Fruit fly (Drosophila melanogaster): ENCODE measurements around the gene Raf.

Raf gene

DNA sequence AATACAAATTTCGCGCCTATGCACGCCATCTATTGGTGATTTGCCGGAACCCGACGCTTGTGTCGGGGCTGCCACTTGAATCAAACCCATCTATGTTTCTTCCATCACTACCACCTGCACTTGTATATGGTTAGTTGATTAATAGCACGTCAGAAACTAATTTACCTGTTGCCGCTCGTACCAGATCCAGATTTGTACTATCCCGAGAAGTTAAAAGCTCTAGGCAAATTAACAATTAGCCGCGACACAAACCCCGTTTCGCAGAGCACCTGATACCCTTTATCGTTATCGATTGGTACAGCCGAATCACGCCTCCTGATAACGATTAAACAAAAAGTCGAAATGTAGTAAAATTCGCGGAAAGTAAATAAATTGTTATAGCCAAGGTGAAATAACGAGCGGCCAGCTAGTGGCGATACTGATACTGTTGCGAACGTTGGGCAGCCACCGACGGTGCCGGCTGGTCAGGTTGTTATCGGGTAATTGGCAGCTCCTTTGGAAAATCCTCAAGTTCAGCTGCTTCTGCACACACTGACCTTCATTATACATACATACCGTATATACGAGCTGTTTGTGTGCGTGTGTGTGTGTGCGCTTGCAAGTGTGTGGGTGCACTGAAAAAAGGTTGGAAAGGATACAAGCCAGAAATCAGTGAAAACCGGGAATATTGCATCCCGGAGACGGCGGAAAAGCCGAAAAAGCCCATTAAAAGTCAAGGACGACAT, 44.9 kb downstream of the Raf start (continued):
- TF ChIP-seq CG4707 (GFP tag; optimal IDR thresholded peaks at IDR 0.05): no peak
- no peak for TF ChIP-seq org-1 (GFP tag; optimal IDR thresholded peaks at IDR 0.05)
- TF ChIP-seq dysf (GFP tag; IDR thresholded peaks at IDR 0.05): no peak
- TF ChIP-seq Dip3 (GFP tag; optimal IDR thresholded peaks at IDR 0.05): no peak
- TF ChIP-seq CG12104 (GFP tag; optimal IDR thresholded peaks at IDR 0.05): no peak
- TF ChIP-seq Gug (GFP tag; IDR thresholded peaks at IDR 0.05): no peak
- TF ChIP-seq grn (GFP tag; optimal IDR thresholded peaks at IDR 0.05): no peak
- no peak for TF ChIP-seq CG18764 (GFP tag; optimal IDR thresholded peaks at IDR 0.05)
- TF ChIP-seq CG10321 (GFP tag; IDR thresholded peaks at IDR 0.05): no peak
- TF ChIP-seq CG10565 (GFP tag; optimal IDR thresholded peaks at IDR 0.05): no peak
- no peak for TF ChIP-seq jing (GFP tag; optimal IDR thresholded peaks at IDR 0.05)
- peak; percentile 34 for TF ChIP-seq gro (GFP tag; optimal IDR thresholded peaks at IDR 0.05)
- TF ChIP-seq CG33213 (GFP tag; optimal IDR thresholded peaks at IDR 0.05): no peak
- peak; percentile 88 for TF ChIP-seq HLH4C (GFP tag; IDR thresholded peaks at IDR 0.05; ENCODE audit: partially characterized antibody)
- no peak for TF ChIP-seq dati (GFP tag; IDR thresholded peaks at IDR 0.05)
- TF ChIP-seq Dll (GFP tag; IDR thresholded peaks at IDR 0.05; ENCODE audit: partially characterized antibody): peak; percentile 66
- TF ChIP-seq HmgD (GFP tag; optimal IDR thresholded peaks at IDR 0.05): peak; percentile 44
- peak; percentile 85 for TF ChIP-seq CG12769 (tag; optimal IDR thresholded peaks at IDR 0.05)
- TF ChIP-seq dmrt11E (tag; optimal IDR thresholded peaks at IDR 0.05): no peak
- no peak for TF ChIP-seq cad (GFP tag; optimal IDR thresholded peaks at IDR 0.05)
- no peak for TF ChIP-seq H2.0 (GFP tag; IDR thresholded peaks at IDR 0.05)
- TF ChIP-seq grau (tag; optimal IDR thresholded peaks at IDR 0.05): peak; percentile 1
- TF ChIP-seq CG30020 (tag; optimal IDR thresholded peaks at IDR 0.05): no peak
- TF ChIP-seq Hand (GFP tag; optimal IDR thresholded peaks at IDR 0.05): no peak
- TF ChIP-seq Hr3 (GFP tag; optimal IDR thresholded peaks at IDR 0.05): no peak
- peak; percentile 36 for TF ChIP-seq mirr (GFP tag; optimal IDR thresholded peaks at IDR 0.05)
- no peak for TF ChIP-seq CG31388 (GFP tag; optimal IDR thresholded peaks at IDR 0.05)
- no peak for TF ChIP-seq CG11723 (GFP tag; optimal IDR thresholded peaks at IDR 0.05)
- no peak for TF ChIP-seq CG9817 (tag; optimal IDR thresholded peaks at IDR 0.05)
- no peak for TF ChIP-seq Mad (GFP tag; optimal IDR thresholded peaks at IDR 0.05)
- no peak for TF ChIP-seq eve (GFP tag; optimal IDR thresholded peaks at IDR 0.05)
- TF ChIP-seq NK7.1 (GFP tag; optimal IDR thresholded peaks at IDR 0.05): no peak
- no peak for TF ChIP-seq CG2889 (GFP tag; IDR thresholded peaks at IDR 0.05)
- peak; percentile 36 for TF ChIP-seq CHES-1-like (GFP tag; optimal IDR thresholded peaks at IDR 0.05)
- no peak for TF ChIP-seq HLH54F (GFP tag; optimal IDR thresholded peaks at IDR 0.05)
- no peak for TF ChIP-seq Poxn (GFP tag; IDR thresholded peaks at IDR 0.05)
- no peak for TF ChIP-seq maf-S (GFP tag; optimal IDR thresholded peaks at IDR 0.05)
- no peak for TF ChIP-seq Dfd (GFP tag; optimal IDR thresholded peaks at IDR 0.05)
- no peak for TF ChIP-seq CG6813 (GFP tag; optimal IDR thresholded peaks at IDR 0.05)
- TF ChIP-seq Rx (GFP tag; IDR thresholded peaks at IDR 0.05): no peak
- TF ChIP-seq run (tag; optimal IDR thresholded peaks at IDR 0.05): no peak
- TF ChIP-seq fd3F (GFP tag; optimal IDR thresholded peaks at IDR 0.05): no peak
- TF ChIP-seq CG7357 (GFP tag; IDR thresholded peaks at IDR 0.05): no peak
- peak; percentile 85 for TF ChIP-seq ftz-f1 (GFP tag; optimal IDR thresholded peaks at IDR 0.05)
- no peak for TF ChIP-seq CG11247 (GFP tag; IDR thresholded peaks at IDR 0.05)
- TF ChIP-seq Hr51 (GFP tag; optimal IDR thresholded peaks at IDR 0.05): no peak
- peak; percentile 83 for TF ChIP-seq CG6791 (GFP tag; IDR thresholded peaks at IDR 0.05; ENCODE audit: partially characterized antibody)
- peak; percentile 70 for TF ChIP-seq BEAF-32 (GFP tag; optimal IDR thresholded peaks at IDR 0.05)
- TF ChIP-seq nerfin-2 (GFP tag; IDR thresholded peaks at IDR 0.05; ENCODE audit: partially characterized antibody): peak; percentile 63; the same call in 1 of the 2 replicates
- no peak for TF ChIP-seq HLHmδ (GFP tag; optimal IDR thresholded peaks at IDR 0.05)
